Worm (Caenorhabditis elegans) whole organism, L3 larva: Measurements from ENCODE around the gene msd-4.
A peak's percentile ranks its signal among the peaks of the same experiment; 100 is the strongest.

Source experiments
- R02D3.7 ChIP-seq: fragments of 150-350 bp; optimal IDR thresholded peaks from 2 replicates; lab custom pipeline; 2014; ENCODE audit warnings: missing biosample characterization, missing genetic modification characterization
- ZK546.5 ChIP-seq: sonication (generic microtip); optimal IDR thresholded peaks from 2 replicates; lab custom pipeline; 2017; ENCODE audit warnings: missing biosample characterization, missing genetic modification characterization
- aly-2 ChIP-seq: fragments of 150-350 bp; optimal IDR thresholded peaks from 2 replicates; lab custom pipeline; 2014; ENCODE audit warnings: missing biosample characterization, missing genetic modification characterization
- ama-1 ChIP-seq: fragments of 150-350 bp; optimal IDR thresholded peaks from 2 replicates; lab custom pipeline; 2018
- ceh-28 ChIP-seq: fragments of 150-350 bp; optimal IDR thresholded peaks from 2 replicates; lab custom pipeline; 2014; ENCODE audit warnings: missing biosample characterization, missing genetic modification reagents, missing genetic modification characterization
- ceh-82 ChIP-seq: fragments of 150-350 bp; optimal IDR thresholded peaks from 2 replicates; lab custom pipeline; 2014; ENCODE audit warnings: missing biosample characterization, missing genetic modification characterization
- ceh-9 ChIP-seq: sonication (generic microtip); optimal IDR thresholded peaks from 2 replicates; lab custom pipeline; 2018; ENCODE audit warnings: missing biosample characterization, missing genetic modification characterization
- egl-5 ChIP-seq: fragments of 150-350 bp; optimal IDR thresholded peaks from 2 replicates; lab custom pipeline; 2017; ENCODE audit warnings: missing biosample characterization, missing genetic modification reagents, missing genetic modification characterization, inconsistent platforms
- elt-1 ChIP-seq: fragments of 150-350 bp; optimal IDR thresholded peaks from 2 replicates; lab custom pipeline; 2014; ENCODE audit warnings: missing biosample characterization, missing genetic modification characterization
- elt-2 ChIP-seq: sonication (generic microtip); optimal IDR thresholded peaks from 2 replicates; lab custom pipeline; 2016; ENCODE audit warnings: missing genetic modification reagents, mild to moderate bottlenecking, missing genetic modification characterization, missing compliant biosample characterization
- eor-1 ChIP-seq, 2 experiments: fragments of 150-350 bp; optimal IDR thresholded peaks; 2 replicates each; lab custom pipeline; 2014 to 2018; ENCODE audit warnings: missing biosample characterization in 2 of 2, missing genetic modification characterization in 2 of 2
- fos-1 ChIP-seq: fragments of 150-350 bp; optimal IDR thresholded peaks from 2 replicates; lab custom pipeline; 2014; ENCODE audit warnings: missing biosample characterization, missing genetic modification characterization
- jun-1 ChIP-seq: fragments of 150-350 bp; optimal IDR thresholded peaks from 2 replicates; lab custom pipeline; 2014; ENCODE audit warnings: missing biosample characterization, missing genetic modification reagents, missing genetic modification characterization
- lin-15B ChIP-seq: fragments of 150-350 bp; optimal IDR thresholded peaks from 2 replicates; lab custom pipeline; 2014; ENCODE audit warnings: missing biosample characterization, missing genetic modification characterization
- lin-39 ChIP-seq: fragments of 150-350 bp; optimal IDR thresholded peaks from 2 replicates; lab custom pipeline; 2018; ENCODE audit warnings: missing biosample characterization, missing genetic modification reagents, missing genetic modification characterization
- lsy-12 ChIP-seq: sonication (generic microtip); optimal IDR thresholded peaks from 2 replicates; lab custom pipeline; 2016; ENCODE audit warnings: mild to moderate bottlenecking, missing genetic modification characterization, missing compliant biosample characterization
- mdl-1 ChIP-seq: fragments of 150-350 bp; optimal IDR thresholded peaks from 2 replicates; lab custom pipeline; 2014; ENCODE audit warnings: missing biosample characterization, missing genetic modification characterization
- mml-1 ChIP-seq: fragments of 150-350 bp; sonication (generic microtip); optimal IDR thresholded peaks from 3 replicates; lab custom pipeline; 2014; ENCODE audit warnings: missing biosample characterization, missing genetic modification characterization
- nhr-11 ChIP-seq: fragments of 150-350 bp; optimal IDR thresholded peaks from 2 replicates; lab custom pipeline; 2014; ENCODE audit warnings: missing biosample characterization, missing genetic modification characterization
- nhr-12 ChIP-seq: fragments of 150-350 bp; optimal IDR thresholded peaks from 2 replicates; lab custom pipeline; 2014; ENCODE audit warnings: missing biosample characterization, missing genetic modification characterization
- nhr-28 ChIP-seq: fragments of 150-350 bp; optimal IDR thresholded peaks from 2 replicates; lab custom pipeline; 2014; ENCODE audit warnings: missing biosample characterization, missing genetic modification characterization
- nhr-43 ChIP-seq: sonication (generic microtip); optimal IDR thresholded peaks from 2 replicates; lab custom pipeline; 2016; ENCODE audit warnings: mild to moderate bottlenecking, missing genetic modification characterization, missing compliant biosample characterization; ENCODE audit not compliant: poor library complexity, severe bottlenecking
- nhr-67 ChIP-seq: fragments of 150-350 bp; optimal IDR thresholded peaks from 2 replicates; lab custom pipeline; 2014; ENCODE audit warnings: missing biosample characterization, missing genetic modification characterization
- nhr-77 ChIP-seq: fragments of 150-350 bp; optimal IDR thresholded peaks from 2 replicates; lab custom pipeline; 2014; ENCODE audit warnings: missing biosample characterization, missing genetic modification characterization
- pha-4 ChIP-seq: fragments of 150-350 bp; optimal IDR thresholded peaks from 2 replicates; lab custom pipeline; 2014; ENCODE audit warnings: missing biosample characterization, missing genetic modification reagents, missing genetic modification characterization
- sea-2 ChIP-seq: fragments of 150-350 bp; sonication (generic microtip); optimal IDR thresholded peaks from 4 replicates; lab custom pipeline; 2014; ENCODE audit warnings: missing biosample characterization, missing genetic modification reagents, missing genetic modification characterization
- skn-1 ChIP-seq: fragments of 150-350 bp; optimal IDR thresholded peaks from 2 replicates; lab custom pipeline; 2014; ENCODE audit warnings: missing biosample characterization, missing genetic modification characterization
- snpc-4 ChIP-seq: fragments of 150-350 bp; optimal IDR thresholded peaks from 2 replicates; lab custom pipeline; 2014; ENCODE audit warnings: missing biosample characterization, missing genetic modification characterization
- tbx-2 ChIP-seq: sonication (generic microtip); optimal IDR thresholded peaks from 2 replicates; lab custom pipeline; 2016; ENCODE audit warnings: mild to moderate bottlenecking, missing genetic modification characterization, missing compliant biosample characterization
- unc-39 ChIP-seq: sonication (generic microtip); optimal IDR thresholded peaks from 4 replicates; lab custom pipeline; 2017; ENCODE audit warnings: missing biosample characterization, missing genetic modification characterization
- unc-62 ChIP-seq: fragments of 150-350 bp; sonication (generic microtip); optimal IDR thresholded peaks from 4 replicates; lab custom pipeline; 2014; ENCODE audit warnings: missing biosample characterization, missing genetic modification reagents, missing genetic modification characterization
- zag-1 ChIP-seq: fragments of 150-350 bp; optimal IDR thresholded peaks from 2 replicates; lab custom pipeline; 2014; ENCODE audit warnings: missing biosample characterization, missing genetic modification characterization
- ztf-11 ChIP-seq: fragments of 150-350 bp; optimal IDR thresholded peaks from 2 replicates; lab custom pipeline; 2014; ENCODE audit warnings: missing biosample characterization, missing genetic modification characterization
- ztf-4 ChIP-seq: fragments of 150-350 bp; optimal IDR thresholded peaks from 2 replicates; lab custom pipeline; 2014; ENCODE audit warnings: missing biosample characterization, missing genetic modification characterization

msd-4 gene

ce11 chrIII:4866762-4867161, 1.8 kb downstream of the msd-4 start, which contains the start of gene C35D10.17:
Gene C35D10.17 (plus strand): TSS chrIII:4867062.
- TF ChIP-seq nhr-77 = no peak
- TF ChIP-seq ama-1 (lab: Kevin White, UChicago) = no peak
- no peak for TF ChIP-seq elt-2 (tag; lab: Kevin White, UChicago)
- TF ChIP-seq fos-1 (tag; lab: Kevin White, UChicago) = no peak
- TF ChIP-seq jun-1 (tag; lab: Kevin White, UChicago) = no peak
- no peak for TF ChIP-seq lin-39 (tag; lab: Kevin White, UChicago)
- TF ChIP-seq pha-4 (tag; lab: Kevin White, UChicago) = no peak
- no peak for TF ChIP-seq lsy-12 (tag; lab: Kevin White, UChicago)
- TF ChIP-seq R02D3.7 (tag; lab: Kevin White, UChicago) = no peak

ce11 chrIII:4863127-4863526, 5.4 kb downstream of the msd-4 start, which contains the start of gene coq-8:
Gene coq-8 (plus strand): TSS chrIII:4863427.
- TF ChIP-seq unc-39 (tag; lab: Kevin White, UChicago) = no peak
- no peak for TF ChIP-seq snpc-4 (tag; lab: Kevin White, UChicago)
- no peak for TF ChIP-seq nhr-67
- TF ChIP-seq aly-2 = no peak
- TF ChIP-seq elt-1 (tag; lab: Kevin White, UChicago) = no peak
- TF ChIP-seq tbx-2 (tag; lab: Kevin White, UChicago) = no peak
- no peak for TF ChIP-seq nhr-28 (tag; lab: Kevin White, UChicago)
- no peak for TF ChIP-seq sea-2
- TF ChIP-seq skn-1 (tag; lab: Kevin White, UChicago) = no peak
- TF ChIP-seq pha-4 (tag; lab: Kevin White, UChicago) = no peak

DNA sequence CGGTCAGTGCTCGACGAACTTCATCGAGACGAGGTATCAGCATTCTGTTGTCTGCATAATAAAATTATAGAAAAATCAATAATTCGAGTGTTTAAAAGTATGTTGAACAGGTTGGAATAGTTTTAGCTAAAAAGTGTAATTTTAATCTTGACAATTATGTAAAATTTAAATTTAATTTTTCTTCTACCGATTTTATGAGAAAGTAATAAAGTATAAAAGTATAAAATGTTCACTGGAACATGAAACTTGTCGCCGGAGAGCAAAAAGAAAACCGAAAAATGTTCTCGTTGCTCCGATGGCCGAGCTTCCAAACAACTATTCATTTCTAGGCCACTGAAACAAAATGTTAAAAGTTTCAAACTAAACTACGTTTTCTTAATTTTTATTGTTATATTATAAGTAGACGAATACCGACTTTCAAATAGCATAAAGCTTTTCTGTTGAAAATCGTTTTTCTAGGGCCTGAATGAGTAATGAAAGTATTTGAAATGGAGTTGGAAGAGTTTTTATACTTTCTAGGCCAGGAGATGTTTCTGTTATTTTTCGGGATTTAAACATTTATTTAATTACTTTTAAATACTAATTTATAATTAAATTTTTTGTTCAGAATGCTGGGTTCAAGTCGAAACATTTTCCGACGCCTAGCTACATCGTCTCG, 6.7 kb downstream of the msd-4 start, which contains the start of the genes C35D10.10 and C35D10.5:
Gene C35D10.10 (minus strand): TSS at position 51 of the 658 bp plus-strand sequence.
Gene C35D10.5 (plus strand): TSS at position 608 of the 658 bp plus-strand sequence.
- TF ChIP-seq mdl-1 (tag; lab: Kevin White, UChicago) (no peak), ceh-28 (no peak), lin-15B (peak; percentile 1)

ce11 chrIII:4859039-4859438, 9.5 kb downstream of the msd-4 start, which contains the start of gene C35D10.6:
Gene C35D10.6 (plus strand): TSS chrIII:4859339.
- TF ChIP-seq ceh-82 (tag; lab: Kevin White, UChicago) = no peak
- TF ChIP-seq aly-2 = no peak
- TF ChIP-seq lsy-12 (tag; lab: Kevin White, UChicago) = no peak

- no peak for TF ChIP-seq lin-39 (tag; lab: Kevin White, UChicago)
- TF ChIP-seq nhr-11 (tag; lab: Kevin White, UChicago) = no peak
- no peak for TF ChIP-seq nhr-28 (tag; lab: Kevin White, UChicago)
- no peak for TF ChIP-seq sea-2
- no peak for TF ChIP-seq ZK546.5 (tag; lab: Kevin White, UChicago)
- TF ChIP-seq lin-15B = no peak
- no peak for TF ChIP-seq nhr-43 (tag; lab: Kevin White, UChicago)
- no peak for TF ChIP-seq ztf-4
Observed at ce11 chrIII:4856992-4857391, 11.6 kb downstream of the msd-4 start.

ce11 chrIII:4856109-4856508, 12.4 kb downstream of the msd-4 start, which contains the start of gene C35D10.7:
Gene C35D10.7 (plus strand): TSS chrIII:4856193.
- TF ChIP-seq nhr-43 (tag; lab: Kevin White, UChicago) (no peak), ceh-9 (no peak), egl-5 (tag; lab: Kevin White, UChicago) (no peak), zag-1 (no peak), nhr-12 (tag; lab: Kevin White, UChicago) (no peak), ama-1 (lab: Kevin White, UChicago) (no peak), jun-1 (tag; lab: Kevin White, UChicago) (no peak), fos-1 (tag; lab: Kevin White, UChicago) (no peak), unc-62 (GFP tag; lab: Kevin White, UChicago) (no peak), mdl-1 (tag; lab: Kevin White, UChicago) (no peak), eor-1 (tag; optimal IDR thresholded peaks at IDR 0.05; lab: Kevin White, UChicago) (no peak), unc-39 (tag; lab: Kevin White, UChicago) (no peak), aly-2 (no peak), sea-2 (no peak), mml-1 (tag; lab: Kevin White, UChicago) (no peak), R02D3.7 (tag; lab: Kevin White, UChicago) (no peak), ztf-11 (tag; lab: Kevin White, UChicago) (no peak)
